Worm (Caenorhabditis elegans): ENCODE data around the gene F34H10.4.
A peak's percentile ranks its signal among the peaks of the same experiment; 100 is the strongest.

Gene F34H10.4

ce11 chrX:9648098-9648574 lies at the start of gene F34H10.4:
F34H10.4 (plus strand) TSS chrX:9648524.
- TF ChIP-seq B0310.2 (tag; optimal IDR thresholded peaks at IDR 0.05) (no peak), ets-7 (tag; optimal IDR thresholded peaks at IDR 0.05) (no peak), tra-4 (tag; optimal IDR thresholded peaks at IDR 0.05) (no peak), F13C5.2 (tag; optimal IDR thresholded peaks at IDR 0.05) (no peak), scrt-1 (GFP tag; IDR thresholded peaks at IDR 0.05) (no peak), flt-1 (GFP tag; IDR thresholded peaks at IDR 0.05) (no peak), ama-1 (optimal IDR thresholded peaks at IDR 0.05) (no peak), aly-1 (tag; optimal IDR thresholded peaks at IDR 0.05) (no peak), hmg-4 (GFP tag; optimal IDR thresholded peaks at IDR 0.05) (no peak), hnd-1 (tag; optimal IDR thresholded peaks at IDR 0.05) (no peak)

- no peak for TF ChIP-seq pes-1 (GFP tag; IDR thresholded peaks at IDR 0.05)
- no peak for TF ChIP-seq ceh-36 (tag; optimal IDR thresholded peaks at IDR 0.05)
- TF ChIP-seq hmbx-1 (tag; optimal IDR thresholded peaks at IDR 0.05) = no peak
- TF ChIP-seq ets-7 (tag; optimal IDR thresholded peaks at IDR 0.05) = no peak
- TF ChIP-seq hmg-4 (GFP tag; optimal IDR thresholded peaks at IDR 0.05) = no peak
- TF ChIP-seq aly-1 (tag; optimal IDR thresholded peaks at IDR 0.05) = no peak
- no peak for TF ChIP-seq tbx-11 (GFP tag; IDR thresholded peaks at IDR 0.05)
- TF ChIP-seq ama-1 (optimal IDR thresholded peaks at IDR 0.05) = no peak
- no peak for TF ChIP-seq tra-4 (tag; optimal IDR thresholded peaks at IDR 0.05)
- no peak for TF ChIP-seq B0310.2 (tag; optimal IDR thresholded peaks at IDR 0.05)
Observed at ce11 chrX:9602625-9603024, 45.7 kb upstream of the F34H10.4 start.

ce11 chrX:9603180-9603579 lies 45.1 kb upstream of the F34H10.4 start:
- TF ChIP-seq tbx-37 (GFP tag; conservative IDR thresholded peaks at IDR 0.05) (no peak), sea-1 (GFP tag; conservative IDR thresholded peaks at IDR 0.05) (no peak), flt-1 (GFP tag; IDR thresholded peaks at IDR 0.05) (no peak), tbx-11 (GFP tag; IDR thresholded peaks at IDR 0.05) (no peak), aly-1 (tag; optimal IDR thresholded peaks at IDR 0.05) (no peak), hnd-1 (tag; optimal IDR thresholded peaks at IDR 0.05) (no peak), ama-1 (optimal IDR thresholded peaks at IDR 0.05) (no peak)

- TF ChIP-seq aly-1 (tag; optimal IDR thresholded peaks at IDR 0.05) (no peak), hnd-1 (tag; optimal IDR thresholded peaks at IDR 0.05) (no peak), tra-4 (tag; optimal IDR thresholded peaks at IDR 0.05) (no peak), ets-7 (tag; optimal IDR thresholded peaks at IDR 0.05) (no peak), F13C5.2 (tag; optimal IDR thresholded peaks at IDR 0.05) (no peak), B0310.2 (tag; optimal IDR thresholded peaks at IDR 0.05) (no peak), scrt-1 (GFP tag; IDR thresholded peaks at IDR 0.05) (no peak), ama-1 (optimal IDR thresholded peaks at IDR 0.05) (no peak), hmbx-1 (tag; optimal IDR thresholded peaks at IDR 0.05) (no peak), tbx-11 (GFP tag; IDR thresholded peaks at IDR 0.05) (no peak)
Observed at ce11 chrX:9608127-9608526, 40.2 kb upstream of the F34H10.4 start.

- TF ChIP-seq ceh-36 (tag; optimal IDR thresholded peaks at IDR 0.05) (no peak), pes-1 (GFP tag; IDR thresholded peaks at IDR 0.05) (no peak), tbx-11 (GFP tag; IDR thresholded peaks at IDR 0.05) (no peak), ceh-13 (GFP tag; optimal IDR thresholded peaks at IDR 0.05) (no peak), ama-1 (optimal IDR thresholded peaks at IDR 0.05) (no peak), tbx-37 (GFP tag; conservative IDR thresholded peaks at IDR 0.05) (no peak), F13C5.2 (tag; optimal IDR thresholded peaks at IDR 0.05) (no peak), hmg-4 (GFP tag; optimal IDR thresholded peaks at IDR 0.05) (no peak), tra-4 (tag; optimal IDR thresholded peaks at IDR 0.05) (no peak), sea-1 (GFP tag; conservative IDR thresholded peaks at IDR 0.05) (no peak), aly-1 (tag; optimal IDR thresholded peaks at IDR 0.05) (no peak)
Observed at ce11 chrX:9610040-9610613, 38.2 kb upstream of the F34H10.4 start, which contains the start of gene C11E4.6. C11E4.6 (plus strand) TSS chrX:9610563.

ce11 chrX:9616919-9617318 lies 31.4 kb upstream of the F34H10.4 start, which contains the start of gene C11E4.7:
C11E4.7 (plus strand) TSS chrX:9617219.
- TF ChIP-seq flt-1 (GFP tag; IDR thresholded peaks at IDR 0.05) (no peak), tbx-11 (GFP tag; IDR thresholded peaks at IDR 0.05) (no peak), tbx-37 (GFP tag; conservative IDR thresholded peaks at IDR 0.05) (no peak), ets-7 (tag; optimal IDR thresholded peaks at IDR 0.05) (no peak), aly-1 (tag; optimal IDR thresholded peaks at IDR 0.05) (no peak), scrt-1 (GFP tag; IDR thresholded peaks at IDR 0.05) (no peak), tra-4 (tag; optimal IDR thresholded peaks at IDR 0.05) (no peak), F13C5.2 (tag; optimal IDR thresholded peaks at IDR 0.05) (no peak), B0310.2 (tag; optimal IDR thresholded peaks at IDR 0.05) (no peak), hmbx-1 (tag; optimal IDR thresholded peaks at IDR 0.05) (no peak), ceh-13 (GFP tag; optimal IDR thresholded peaks at IDR 0.05) (no peak), sea-1 (GFP tag; conservative IDR thresholded peaks at IDR 0.05) (no peak), ama-1 (optimal IDR thresholded peaks at IDR 0.05) (no peak)

ce11 chrX:9620136-9620535 lies 28.2 kb upstream of the F34H10.4 start, which contains the start of gene C11E4.8:
C11E4.8 (plus strand) TSS chrX:9620436.
- TF ChIP-seq ceh-36 (tag; optimal IDR thresholded peaks at IDR 0.05) (no peak), hnd-1 (tag; optimal IDR thresholded peaks at IDR 0.05) (no peak), B0310.2 (tag; optimal IDR thresholded peaks at IDR 0.05) (no peak), tbx-11 (GFP tag; IDR thresholded peaks at IDR 0.05) (no peak)

ce11 chrX:9622609-9623008 lies 25.7 kb upstream of the F34H10.4 start:
- TF ChIP-seq tbx-37 (GFP tag; conservative IDR thresholded peaks at IDR 0.05) (peak; percentile 47; the same call in 1 of the 2 replicates), aly-1 (tag; optimal IDR thresholded peaks at IDR 0.05) (peak; percentile 66), B0310.2 (tag; optimal IDR thresholded peaks at IDR 0.05) (no peak), hnd-1 (tag; optimal IDR thresholded peaks at IDR 0.05) (peak; percentile 29), scrt-1 (GFP tag; IDR thresholded peaks at IDR 0.05) (peak; percentile 56; the same call in 1 of the 2 replicates), ceh-36 (tag; optimal IDR thresholded peaks at IDR 0.05) (peak; percentile 18), tbx-11 (GFP tag; IDR thresholded peaks at IDR 0.05) (peak; percentile 72), sea-1 (GFP tag; conservative IDR thresholded peaks at IDR 0.05) (peak; percentile 62; the same call in 1 of the 2 replicates), ets-7 (tag; optimal IDR thresholded peaks at IDR 0.05) (no peak), ceh-13 (GFP tag; optimal IDR thresholded peaks at IDR 0.05) (peak; percentile 9), F13C5.2 (tag; optimal IDR thresholded peaks at IDR 0.05) (no peak)

Measured in whole organism, early embryonic.